Worm (Caenorhabditis elegans): Measurements from ENCODE around the gene T24C4.2.

Gene T24C4.2

DNA sequence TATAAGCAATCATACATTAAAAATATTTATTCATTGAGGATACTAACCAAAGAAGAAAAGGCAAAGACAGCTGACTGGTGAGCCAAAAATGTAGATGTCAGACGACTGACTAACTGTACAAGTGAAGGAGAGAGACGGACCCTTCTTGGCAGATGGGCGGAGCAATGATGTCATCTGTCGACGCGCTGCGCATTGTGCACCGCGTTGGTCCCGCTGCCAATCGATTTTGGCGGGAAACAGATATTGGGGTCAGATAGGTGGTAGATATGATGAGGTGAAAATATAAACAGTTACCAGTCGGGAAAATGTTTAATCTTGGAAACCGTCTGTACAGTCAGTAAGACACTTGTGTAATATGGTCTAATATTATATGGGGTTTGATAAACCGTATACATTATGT is at the start of gene T24C4.2:
TSS of gene T24C4.2 (minus strand) at position 101 of the 400 bp plus-strand sequence.
- TF ChIP-seq snpc-4 (GFP tag; optimal IDR thresholded peaks at IDR 0.05) (no peak), snpc-4 (tag; optimal IDR thresholded peaks at IDR 0.05) (no peak), snpc-1.3 (tag; optimal IDR thresholded peaks at IDR 0.05; ENCODE audit: insufficient read depth) (no peak), ama-1 (optimal IDR thresholded peaks at IDR 0.05) (no peak), ama-1 (GFP tag; optimal IDR thresholded peaks at IDR 0.05) (no peak), Y67H2A.10 (GFP tag; conservative IDR thresholded peaks at IDR 0.05) (no peak)

- TF ChIP-seq attf-6 (GFP tag; IDR thresholded peaks at IDR 0.05) (no peak), nfya-2 (GFP tag; IDR thresholded peaks at IDR 0.05) (no peak), zfh-2 (GFP tag; conservative IDR thresholded peaks at IDR 0.05) (no peak), madf-3 (GFP tag; IDR thresholded peaks at IDR 0.05) (no peak), hlh-26 (GFP tag; conservative IDR thresholded peaks at IDR 0.05) (no peak), die-1 (tag; optimal IDR thresholded peaks at IDR 0.05) (no peak), sptf-2 (GFP tag; optimal IDR thresholded peaks at IDR 0.05) (no peak), nhr-80 (tag; optimal IDR thresholded peaks at IDR 0.05) (no peak), lir-1 (GFP tag; conservative IDR thresholded peaks at IDR 0.05) (no peak), F57C9.4 (tag; optimal IDR thresholded peaks at IDR 0.05) (no peak), fkh-3 (tag; optimal IDR thresholded peaks at IDR 0.05) (no peak), ztf-22 (GFP tag; optimal IDR thresholded peaks at IDR 0.05) (no peak), F57A8.1 (GFP tag; optimal IDR thresholded peaks at IDR 0.05) (no peak), athp-1 (tag; optimal IDR thresholded peaks at IDR 0.05) (no peak), F33H1.4 (GFP tag; IDR thresholded peaks at IDR 0.05) (no peak), D2030.7 (GFP tag; IDR thresholded peaks at IDR 0.05) (no peak)
These were observed 49.6 kb upstream of the T24C4.2 start, which contains the start of gene F23H11.7 for ce11 chrIII:919322-919721. TSS of gene F23H11.7 (minus strand) at chrIII:919422.

ce11 chrIII:916897-917296 is 47.1 kb upstream of the T24C4.2 start, which contains the start of gene idpp-13:
TSS of gene idpp-13 (minus strand) at chrIII:916997.
- TF ChIP-seq xnd-1 (tag; optimal IDR thresholded peaks at IDR 0.05) (no peak), hmg-20 (GFP tag; IDR thresholded peaks at IDR 0.05) (no peak), C17E4.6 (GFP tag; IDR thresholded peaks at IDR 0.05) (no peak), F33H1.4 (GFP tag; IDR thresholded peaks at IDR 0.05) (no peak), let-526 (GFP tag; IDR thresholded peaks at IDR 0.05) (no peak), cebp-1 (GFP tag; IDR thresholded peaks at IDR 0.05) (no peak), cebp-1 (tag; optimal IDR thresholded peaks at IDR 0.05) (no peak), B0261.1 (tag; optimal IDR thresholded peaks at IDR 0.05) (no peak), T07F8.4 (tag; optimal IDR thresholded peaks at IDR 0.05) (no peak), mxl-1 (tag; optimal IDR thresholded peaks at IDR 0.05) (no peak), snpc-1.1 (tag; optimal IDR thresholded peaks at IDR 0.05; ENCODE audit: insufficient read depth) (no peak), tlf-1 (GFP tag; optimal IDR thresholded peaks at IDR 0.05) (no peak), bed-1 (GFP tag; IDR thresholded peaks at IDR 0.05) (no peak), pbrm-1 (GFP tag; IDR thresholded peaks at IDR 0.05) (no peak), dpl-1 (GFP tag; optimal IDR thresholded peaks at IDR 0.05) (no peak), mel-28 (tag; optimal IDR thresholded peaks at IDR 0.05; ENCODE audit: borderline replicate concordance) (no peak), ekl-4 (GFP tag; IDR thresholded peaks at IDR 0.05) (no peak), K12H6.12 (tag; optimal IDR thresholded peaks at IDR 0.05) (no peak)

All from whole organism, young adult.